Fruit fly (Drosophila melanogaster): Measurements from ENCODE around the gene CG4887.

The CG4887 gene

DNA sequence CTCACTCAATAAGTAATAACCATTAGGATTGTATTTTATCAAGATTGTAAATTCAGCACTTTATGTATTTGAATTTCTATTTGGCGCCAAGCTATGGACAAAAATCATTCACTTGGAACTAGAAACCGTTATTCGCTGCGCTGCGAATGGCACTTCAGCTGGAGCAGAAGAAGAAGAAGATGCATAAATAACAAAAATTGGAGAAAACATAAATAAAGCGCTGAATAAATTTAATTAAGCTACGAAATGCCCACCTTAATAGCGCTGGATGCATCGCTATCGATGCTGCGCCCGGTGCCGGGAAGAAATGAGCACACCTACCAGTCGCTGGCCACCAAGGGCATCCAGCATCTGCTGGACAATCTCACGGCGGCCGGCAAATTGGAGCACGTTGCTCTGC lies 8.5 kb upstream of the CG4887 start, which contains the start of gene IntS14 (continued):
- TF ChIP-seq Deaf1 (tag; optimal IDR thresholded peaks at IDR 0.05): no peak
- TF ChIP-seq psq (GFP tag; optimal IDR thresholded peaks at IDR 0.05): no peak
- 0 out of 3 replicates have a peak, but pooled peaks have one; percentile 23 for TF ChIP-seq CG6791 (GFP tag; IDR thresholded peaks at IDR 0.05; ENCODE audit: partially characterized antibody)
- peak; percentile 97 for TF ChIP-seq CG17385 (GFP tag; optimal IDR thresholded peaks at IDR 0.05)
- peak; percentile 73 for TF ChIP-seq Myb (GFP tag; optimal IDR thresholded peaks at IDR 0.05)
- peak; percentile 54 for TF ChIP-seq CG4617 (GFP tag; optimal IDR thresholded peaks at IDR 0.05; ENCODE audit: borderline replicate concordance)
- peak; percentile 62; the same call in 1 of the 3 replicates for TF ChIP-seq CG34422 (GFP tag; IDR thresholded peaks at IDR 0.05)
- peak in 1 of 2 experiments; percentile 30 for TF ChIP-seq Pdp1 (GFP tag; optimal IDR thresholded peaks at IDR 0.05)
- no peak for TF ChIP-seq caup (GFP tag; optimal IDR thresholded peaks at IDR 0.05; ENCODE audit: severe bottlenecking)
- peak; percentile 9 for TF ChIP-seq CG12659 (GFP tag; optimal IDR thresholded peaks at IDR 0.05)
- TF ChIP-seq CrebB (tag; optimal IDR thresholded peaks at IDR 0.05): no peak
- no peak for TF ChIP-seq CG11093 (GFP tag; IDR thresholded peaks at IDR 0.05)
- TF ChIP-seq CG12942 (GFP tag; optimal IDR thresholded peaks at IDR 0.05): no peak
- TF ChIP-seq pb (GFP tag; optimal IDR thresholded peaks at IDR 0.05): no peak
- TF ChIP-seq sr (GFP tag; IDR thresholded peaks at IDR 0.05): no peak
- TF ChIP-seq Sry-β (GFP tag; optimal IDR thresholded peaks at IDR 0.05): no peak
- no peak for TF ChIP-seq CG16863 (GFP tag; optimal IDR thresholded peaks at IDR 0.05)
- TF ChIP-seq CG16813 (GFP tag; IDR thresholded peaks at IDR 0.05; ENCODE audit: partially characterized antibody): no peak
- TF ChIP-seq trem (tag; optimal IDR thresholded peaks at IDR 0.05): peak; percentile 0
- peak; percentile 37; the same call in 1 of the 2 replicates for TF ChIP-seq unc-4 (GFP tag; IDR thresholded peaks at IDR 0.05; ENCODE audit: partially characterized antibody)
- TF ChIP-seq Aef1 (GFP tag; IDR thresholded peaks at IDR 0.05): no peak
- no peak for TF ChIP-seq CG4854 (GFP tag; optimal IDR thresholded peaks at IDR 0.05)
- peak; percentile 17 for TF ChIP-seq Ets97D (GFP tag; optimal IDR thresholded peaks at IDR 0.05)
- no peak for TF ChIP-seq lab (GFP tag; optimal IDR thresholded peaks at IDR 0.05)
- peak; percentile 12 for TF ChIP-seq CG14710 (tag; optimal IDR thresholded peaks at IDR 0.05)
- no peak for TF ChIP-seq pho (GFP tag; optimal IDR thresholded peaks at IDR 0.05)
- no peak for TF ChIP-seq Ada2b (GFP tag; IDR thresholded peaks at IDR 0.05)
- no peak for TF ChIP-seq CG7987 (GFP tag; optimal IDR thresholded peaks at IDR 0.05)
- TF ChIP-seq Dref (GFP tag; IDR thresholded peaks at IDR 0.05): 0 out of 2 replicates have a peak, but pooled peaks have one; percentile 30
- TF ChIP-seq E2f2 (GFP tag; IDR thresholded peaks at IDR 0.05): peak; percentile 93
- TF ChIP-seq CG10267 (tag; optimal IDR thresholded peaks at IDR 0.05): peak; percentile 37
- no peak for TF ChIP-seq Ravus (GFP tag; IDR thresholded peaks at IDR 0.05)
- TF ChIP-seq CG10462 (GFP tag; optimal IDR thresholded peaks at IDR 0.05): peak; percentile 3
- no peak for TF ChIP-seq CTCF (GFP tag; optimal IDR thresholded peaks at IDR 0.05)
- peak; percentile 92 for TF ChIP-seq Dp (GFP tag; optimal IDR thresholded peaks at IDR 0.05)
- TF ChIP-seq sens (GFP tag): no peak
- TF ChIP-seq CG2202 (tag; optimal IDR thresholded peaks at IDR 0.05): no peak
- TF ChIP-seq HmgD (GFP tag; optimal IDR thresholded peaks at IDR 0.05): no peak
- no peak for TF ChIP-seq Neu2 (GFP tag; optimal IDR thresholded peaks at IDR 0.05; ENCODE audit: borderline replicate concordance)
- TF ChIP-seq CG7786 (GFP tag; optimal IDR thresholded peaks at IDR 0.05): no peak
- peak; percentile 8 for TF ChIP-seq YL-1 (GFP tag; optimal IDR thresholded peaks at IDR 0.05)
- TF ChIP-seq CG1602 (GFP tag; optimal IDR thresholded peaks at IDR 0.05): no peak
- TF ChIP-seq toy (GFP tag; IDR thresholded peaks at IDR 0.05): no peak
- TF ChIP-seq Tbp (GFP tag; optimal IDR thresholded peaks at IDR 0.05): no peak
- no peak for TF ChIP-seq CG6854 (GFP tag; optimal IDR thresholded peaks at IDR 0.05)
- no peak for TF ChIP-seq CG30403 (GFP tag; optimal IDR thresholded peaks at IDR 0.05)
- no peak for TF ChIP-seq CG11398 (GFP tag; optimal IDR thresholded peaks at IDR 0.05)
